Worm (Caenorhabditis elegans): ENCODE results near the gene F26A1.1.

The F26A1.1 gene

ce11 chrIII:4850139-4850538, at the start of gene F26A1.1:
F26A1.1 (plus strand) TSS chrIII:4850507.
- TF ChIP-seq flh-1 (GFP tag; optimal IDR thresholded peaks at IDR 0.05) = no peak
- TF ChIP-seq lsy-2 (tag; optimal IDR thresholded peaks at IDR 0.05) = peak; percentile 52
- no peak for TF ChIP-seq mls-2 (tag; optimal IDR thresholded peaks at IDR 0.05)
- TF ChIP-seq unc-62 (GFP tag; optimal IDR thresholded peaks at IDR 0.05) = no peak
- TF ChIP-seq nhr-2 (tag; optimal IDR thresholded peaks at IDR 0.05) = no peak
- no peak for TF ChIP-seq ceh-83 (GFP tag; optimal IDR thresholded peaks at IDR 0.05)
- no peak for TF ChIP-seq lin-13 (tag; optimal IDR thresholded peaks at IDR 0.05)
- no peak for TF ChIP-seq ceh-43 (GFP tag; optimal IDR thresholded peaks at IDR 0.05)
- TF ChIP-seq hlh-1 (tag; optimal IDR thresholded peaks at IDR 0.05) = no peak
- peak; percentile 5 for TF ChIP-seq ces-1 (GFP tag; optimal IDR thresholded peaks at IDR 0.05)
- no peak for TF ChIP-seq tbx-8 (GFP tag; optimal IDR thresholded peaks at IDR 0.05)
- TF ChIP-seq mep-1 (tag; optimal IDR thresholded peaks at IDR 0.05) = peak; percentile 23
- TF ChIP-seq ztf-11 (tag; optimal IDR thresholded peaks at IDR 0.05) = no peak
- peak; percentile 19 for TF ChIP-seq nhr-237 (tag; optimal IDR thresholded peaks at IDR 0.05)
- TF ChIP-seq pha-4 (tag; optimal IDR thresholded peaks at IDR 0.05) = peak; percentile 41

ce11 chrIII:4802707-4803106, 47.6 kb upstream of the F26A1.1 start, which contains the start of gene metl-5:
metl-5 (plus strand) TSS chrIII:4803007.
- TF ChIP-seq ces-1 (GFP tag; optimal IDR thresholded peaks at IDR 0.05) = no peak
- no peak for TF ChIP-seq nhr-237 (tag; optimal IDR thresholded peaks at IDR 0.05)
- no peak for TF ChIP-seq nhr-76 (tag; optimal IDR thresholded peaks at IDR 0.05)

ce11 chrIII:4806345-4806744, 44.0 kb upstream of the F26A1.1 start:
- no peak for TF ChIP-seq snpc-4 (tag; optimal IDR thresholded peaks at IDR 0.05)
- peak; percentile 95 for TF ChIP-seq nhr-2 (tag; optimal IDR thresholded peaks at IDR 0.05)

ce11 chrIII:4808089-4808488, 42.2 kb upstream of the F26A1.1 start:
- TF ChIP-seq mls-2 (tag; optimal IDR thresholded peaks at IDR 0.05) (no peak), lsy-2 (tag; optimal IDR thresholded peaks at IDR 0.05) (peak; percentile 87), ztf-11 (tag; optimal IDR thresholded peaks at IDR 0.05) (no peak), elt-1 (tag; optimal IDR thresholded peaks at IDR 0.05; ENCODE audit: borderline replicate concordance, insufficient read depth) (no peak)

- no peak for TF ChIP-seq mab-5 (tag; optimal IDR thresholded peaks at IDR 0.05)
- peak; percentile 60 for TF ChIP-seq zip-8 (tag; optimal IDR thresholded peaks at IDR 0.05)
- no peak for TF ChIP-seq mep-1 (tag; optimal IDR thresholded peaks at IDR 0.05)
- no peak for TF ChIP-seq ham-2 (GFP tag; optimal IDR thresholded peaks at IDR 0.05)
- no peak for TF ChIP-seq tbx-8 (GFP tag; optimal IDR thresholded peaks at IDR 0.05)
- TF ChIP-seq nhr-2 (tag; optimal IDR thresholded peaks at IDR 0.05) = peak; percentile 53
Measured at ce11 chrIII:4809526-4810153, 40.7 kb upstream of the F26A1.1 start, which contains the start of gene pal-1. pal-1 (minus strand) TSS chrIII:4809576.

- TF ChIP-seq lin-32 (GFP tag; optimal IDR thresholded peaks at IDR 0.05) (no peak), zip-8 (tag; optimal IDR thresholded peaks at IDR 0.05) (no peak), M03D4.4 (tag; optimal IDR thresholded peaks at IDR 0.05) (no peak), flh-1 (GFP tag; optimal IDR thresholded peaks at IDR 0.05) (no peak), nhr-76 (tag; optimal IDR thresholded peaks at IDR 0.05) (no peak), cnd-1 (tag; optimal IDR thresholded peaks at IDR 0.05) (no peak), ceh-39 (tag; optimal IDR thresholded peaks at IDR 0.05) (no peak), nhr-12 (tag; optimal IDR thresholded peaks at IDR 0.05) (no peak), mep-1 (tag; optimal IDR thresholded peaks at IDR 0.05) (no peak), ham-2 (GFP tag; optimal IDR thresholded peaks at IDR 0.05) (no peak), elt-1 (tag; optimal IDR thresholded peaks at IDR 0.05; ENCODE audit: borderline replicate concordance, insufficient read depth) (no peak), lin-13 (tag; optimal IDR thresholded peaks at IDR 0.05) (no peak), mls-2 (tag; optimal IDR thresholded peaks at IDR 0.05) (no peak), blmp-1 (tag; optimal IDR thresholded peaks at IDR 0.05) (no peak), snpc-4 (tag; optimal IDR thresholded peaks at IDR 0.05) (no peak), hlh-1 (tag; optimal IDR thresholded peaks at IDR 0.05) (no peak), bed-3 (GFP tag; optimal IDR thresholded peaks at IDR 0.05) (no peak), mab-5 (tag; optimal IDR thresholded peaks at IDR 0.05) (no peak), sem-2 (GFP tag; optimal IDR thresholded peaks at IDR 0.05) (no peak)
Measured at ce11 chrIII:4811195-4811594, 39.1 kb upstream of the F26A1.1 start, which contains the start of gene C38D4.7. C38D4.7 (minus strand) TSS chrIII:4811295.
